Fruit fly (Drosophila melanogaster) whole organism, larva: ENCODE results near the gene CG17107.

ENCODE experiments used
- noc ChIP-seq: fragments of 200-800 bp; sonication (Bioruptor generic); optimal IDR thresholded peaks from 3 replicates; lab custom pipeline; 2019; ENCODE audit warnings: missing biosample characterization, mild to moderate bottlenecking, missing genetic modification characterization, moderate library complexity

Gene CG17107

DNA sequence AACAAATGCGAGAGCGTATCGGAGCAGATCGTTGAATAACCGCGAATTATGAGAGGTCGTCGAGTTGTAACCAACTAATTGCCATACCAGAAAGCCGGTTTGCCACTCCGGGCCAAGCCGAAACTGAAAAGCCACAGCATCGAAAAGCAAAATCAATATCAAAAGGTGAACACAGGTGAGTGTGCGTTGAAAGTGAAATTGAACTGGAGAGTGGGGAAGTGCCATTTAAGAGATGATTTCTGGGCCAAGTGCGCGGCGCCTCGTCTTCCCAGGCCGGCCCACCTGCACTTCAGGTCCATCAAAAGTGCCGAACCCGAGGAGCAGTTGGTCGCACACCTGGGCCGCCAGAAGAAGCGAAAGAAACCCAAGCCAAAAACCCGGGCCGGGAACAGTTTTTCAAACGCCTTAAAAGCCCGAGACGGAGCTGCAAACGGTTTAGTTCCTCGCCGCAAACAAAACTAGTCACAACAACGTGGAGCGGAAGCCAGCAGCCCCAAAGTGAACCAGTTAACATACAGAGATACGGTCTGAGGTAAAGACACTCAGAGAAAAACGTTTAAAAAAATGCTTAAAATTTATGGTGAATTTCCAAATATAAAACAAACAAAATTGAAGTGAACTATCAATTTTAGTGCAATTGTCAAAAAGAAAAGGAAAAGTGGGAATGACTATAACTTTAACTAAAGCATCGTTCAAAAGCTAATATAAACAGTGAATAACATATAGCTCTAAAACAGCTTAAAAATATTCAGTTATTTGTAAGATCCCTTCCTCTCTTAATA lies 4.6 kb upstream of the CG17107 start, which contains the start of gene CG17104:
Gene CG17104 (plus strand): TSS at position 266 of the 782 bp plus-strand sequence.
- peak; percentile 38 for TF ChIP-seq noc (tag; lab: Kevin White, UChicago)

DNA sequence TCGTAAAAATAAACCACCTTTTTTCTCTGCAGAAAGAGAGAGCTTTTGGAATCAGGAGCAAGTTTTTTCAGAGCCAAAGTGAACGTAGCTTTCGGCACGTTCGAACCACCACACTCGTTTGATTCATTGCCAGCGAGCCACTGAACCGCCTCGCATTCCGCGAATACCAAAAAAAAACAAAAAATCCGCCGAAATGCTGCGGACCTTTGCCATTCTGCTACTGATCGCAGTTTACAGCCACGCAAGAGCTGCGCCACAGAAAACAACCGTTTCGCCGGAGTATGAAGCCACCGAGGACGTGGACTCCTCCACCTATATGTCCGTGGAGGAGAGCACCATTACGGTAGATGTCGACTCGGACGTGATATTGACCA lies 4.0 kb upstream of the CG17107 start:
- TF ChIP-seq noc (tag; lab: Kevin White, UChicago): no peak

DNA sequence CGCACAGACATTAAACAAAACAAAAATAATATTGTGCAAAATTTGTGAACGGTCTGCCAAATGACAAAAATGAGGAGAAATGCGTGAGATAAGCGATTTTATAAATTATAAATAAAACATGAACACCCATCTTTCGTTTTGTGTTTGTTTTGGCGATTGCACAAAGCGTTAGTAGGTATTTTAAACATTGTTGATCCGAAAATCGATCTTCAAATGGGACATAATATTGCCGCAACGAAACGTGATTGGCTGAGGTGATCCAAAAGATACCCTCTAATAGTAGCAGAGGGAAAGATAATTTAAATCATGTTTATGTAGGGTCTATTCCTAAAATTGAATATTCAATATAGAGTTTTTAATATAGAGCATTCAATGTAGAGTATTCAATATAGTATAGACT lies 2.1 kb upstream of the CG17107 start:
- peak; percentile 10 for TF ChIP-seq noc (tag; lab: Kevin White, UChicago)

DNA sequence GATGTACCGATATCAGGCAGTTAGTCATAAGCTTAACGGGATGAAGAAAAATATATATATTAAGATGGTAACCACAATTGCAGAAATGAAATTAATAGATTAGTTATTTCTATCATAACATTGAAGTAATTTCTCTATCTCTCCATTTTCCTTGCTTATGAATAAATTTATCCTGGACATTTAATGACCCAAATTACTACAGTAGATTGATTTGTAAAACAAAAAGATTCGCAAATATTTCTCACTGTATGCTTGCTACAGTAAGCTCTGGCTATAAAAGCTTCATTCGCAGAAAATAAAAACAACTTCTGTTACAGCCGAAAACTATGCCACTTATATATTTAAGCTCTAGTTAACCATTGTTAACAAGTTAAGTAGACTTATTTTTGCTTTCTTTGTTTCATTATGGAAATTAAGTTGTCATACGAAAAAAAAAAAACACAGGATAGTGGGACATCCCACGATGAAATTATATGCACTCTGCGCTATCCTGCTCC lies 1.1 kb upstream of the CG17107 start, which contains the start of gene CG17105:
Gene CG17105 (plus strand): TSS at position 447 of the 497 bp plus-strand sequence.
- TF ChIP-seq noc (tag; lab: Kevin White, UChicago): no peak

DNA sequence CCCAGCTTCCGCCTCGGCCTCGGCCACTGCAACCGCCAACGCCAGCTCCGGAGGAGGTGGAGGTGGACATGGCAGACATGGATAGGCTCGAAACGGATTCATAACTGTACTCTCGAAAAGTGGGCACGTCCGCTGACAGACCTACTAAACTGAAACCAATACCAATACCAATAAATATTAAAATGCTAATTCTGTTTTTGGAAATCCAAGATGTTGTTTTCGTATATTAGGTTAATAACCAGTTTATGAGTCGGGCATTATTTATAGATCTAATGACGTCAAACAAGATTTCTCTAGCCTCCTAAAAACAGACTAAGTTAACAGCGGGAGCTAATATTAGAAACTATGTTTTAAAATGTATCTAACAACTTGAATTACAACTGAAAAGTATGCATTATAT lies 495 bp downstream of the CG17107 start:
- no peak for TF ChIP-seq noc (tag; lab: Kevin White, UChicago)

DNA sequence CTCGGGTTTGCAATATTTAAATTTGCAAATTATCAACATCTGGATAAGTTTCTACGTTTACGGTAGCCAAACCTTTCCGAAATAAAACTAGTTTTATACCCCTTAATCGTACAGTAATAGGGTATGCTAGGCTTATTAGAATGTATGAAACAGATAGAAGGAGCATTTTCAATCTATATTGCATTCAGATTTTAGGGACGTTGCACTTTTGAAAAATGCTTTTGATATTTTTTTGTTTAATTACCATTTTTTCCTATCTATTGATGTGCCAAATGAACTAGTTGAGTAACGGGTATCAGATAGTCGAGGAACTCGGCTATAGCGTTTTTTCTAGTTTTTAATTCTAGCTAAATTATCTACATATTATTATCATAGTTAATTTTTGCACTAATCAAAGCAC lies 1.2 kb downstream of the CG17107 start:
- peak; percentile 58 for TF ChIP-seq noc (tag; lab: Kevin White, UChicago)

DNA sequence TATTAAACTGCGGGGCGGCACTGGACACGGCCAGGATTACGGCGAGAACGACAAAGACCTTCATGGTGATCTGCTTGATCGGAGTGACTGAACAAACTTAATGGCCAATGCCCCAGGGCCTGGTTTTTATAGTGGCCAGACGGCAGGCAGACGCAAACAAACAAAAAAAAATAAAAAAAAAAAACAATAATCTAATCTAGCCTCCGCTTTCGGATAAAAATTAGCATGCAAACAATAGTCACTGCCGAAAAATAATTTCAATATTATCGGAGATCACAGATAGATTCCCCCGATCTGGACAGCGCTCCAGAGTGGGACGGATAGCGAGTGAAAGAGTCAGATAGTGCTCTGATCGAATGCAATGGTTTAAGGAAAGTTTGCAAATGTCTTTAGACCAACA lies 2.6 kb downstream of the CG17107 start, which contains the start of gene CG7299:
Gene CG7299 (minus strand): TSS at position 101 of the 400 bp plus-strand sequence.
- no peak for TF ChIP-seq noc (tag; lab: Kevin White, UChicago)

DNA sequence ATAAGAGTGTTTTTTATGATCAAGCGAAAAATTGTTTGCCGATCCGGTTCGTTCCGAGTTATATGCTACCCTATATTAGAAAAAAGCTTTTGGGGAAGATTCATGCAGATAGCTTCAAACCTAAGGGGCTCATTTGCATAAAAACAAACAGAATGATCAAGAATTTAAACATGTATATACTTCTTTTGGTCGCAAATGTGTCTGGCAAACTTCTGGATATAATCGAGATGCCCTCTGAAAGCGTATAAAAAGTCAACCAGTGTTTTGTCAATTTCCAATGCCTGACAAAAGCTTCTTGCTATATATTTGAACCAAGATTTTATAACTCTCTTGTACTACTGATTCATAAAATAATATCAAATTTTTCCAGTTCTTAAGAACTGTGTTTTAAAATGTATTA lies 4.0 kb downstream of the CG17107 start:
- no peak for TF ChIP-seq noc (tag; lab: Kevin White, UChicago)

DNA sequence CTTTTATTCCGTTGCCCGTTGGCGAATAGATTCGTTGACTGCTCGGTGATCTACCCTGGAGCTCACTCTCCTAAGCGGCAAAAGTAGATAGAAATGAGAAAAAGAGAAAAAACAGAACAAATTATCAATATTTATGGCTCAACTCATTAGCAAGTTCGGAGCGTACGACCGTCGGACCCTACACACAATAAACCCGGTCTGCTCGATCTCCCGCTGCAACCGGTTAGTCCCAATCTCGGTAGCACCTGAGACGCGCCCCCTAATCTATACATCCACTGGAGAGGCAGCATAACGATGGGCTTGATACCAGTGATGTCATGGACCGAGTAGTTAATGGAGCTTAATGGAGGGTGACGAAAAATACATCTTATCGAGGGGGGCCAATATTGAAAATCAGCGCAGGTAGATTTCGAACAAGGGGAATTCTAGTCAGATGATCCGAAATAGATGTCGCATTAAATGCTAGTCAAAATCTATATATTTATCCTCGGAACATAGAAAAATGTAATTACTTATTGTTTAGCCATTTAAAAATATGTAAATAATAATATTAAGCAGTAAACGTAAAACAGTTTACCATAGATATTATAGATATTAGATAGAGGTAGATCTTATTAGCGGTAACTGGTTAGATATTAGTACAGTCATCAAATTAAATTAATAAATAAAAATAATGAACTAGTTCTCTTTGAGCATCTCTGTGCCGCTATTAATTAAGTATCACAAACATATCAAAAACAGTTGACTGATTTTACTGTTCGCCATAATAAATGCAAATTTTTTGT lies 5.5 kb downstream of the CG17107 start, which contains the start of gene CG7296:
Gene CG7296 (minus strand): TSS at position 58 of the 785 bp plus-strand sequence.
- TF ChIP-seq noc (tag; lab: Kevin White, UChicago): no peak

DNA sequence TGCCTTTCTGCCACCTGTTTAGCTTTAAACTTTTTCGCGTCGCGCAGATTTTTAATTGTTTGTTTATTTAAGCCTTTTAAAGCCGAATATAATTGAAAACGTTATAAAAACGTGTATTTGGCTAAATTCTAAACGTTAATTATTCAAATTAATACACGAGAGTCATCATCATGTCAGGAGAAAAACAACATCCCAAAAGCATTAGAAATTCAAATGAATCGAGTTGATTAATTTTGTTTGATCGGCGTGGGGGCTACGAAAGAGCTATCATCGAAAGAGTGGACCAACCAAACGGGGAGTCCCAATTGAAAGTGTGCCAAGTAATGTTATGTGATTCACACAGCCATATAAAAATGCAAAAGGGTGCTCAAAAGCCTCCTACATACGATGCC lies 6.1 kb downstream of the CG17107 start:
- no peak for TF ChIP-seq noc (tag; lab: Kevin White, UChicago)

DNA sequence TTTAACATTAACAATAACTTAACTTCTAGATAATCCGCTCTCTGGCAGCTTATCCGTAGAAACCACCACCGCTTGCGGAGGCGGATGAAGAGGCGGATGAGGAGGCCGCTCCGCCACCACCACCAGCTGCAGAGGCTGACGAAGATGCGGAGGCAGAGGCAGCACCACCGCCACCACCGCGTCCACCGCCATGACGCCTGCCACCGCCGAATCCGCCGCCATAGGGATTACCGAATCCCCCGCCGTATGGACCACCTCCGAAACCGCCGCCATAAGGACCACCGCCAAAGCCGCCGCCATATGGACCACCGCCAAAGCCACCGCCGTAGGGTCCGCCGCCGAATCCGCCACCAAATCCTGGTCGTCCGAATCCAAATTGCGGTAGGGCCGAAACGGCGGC lies 7.1 kb downstream of the CG17107 start:
- no peak for TF ChIP-seq noc (tag; lab: Kevin White, UChicago)

DNA sequence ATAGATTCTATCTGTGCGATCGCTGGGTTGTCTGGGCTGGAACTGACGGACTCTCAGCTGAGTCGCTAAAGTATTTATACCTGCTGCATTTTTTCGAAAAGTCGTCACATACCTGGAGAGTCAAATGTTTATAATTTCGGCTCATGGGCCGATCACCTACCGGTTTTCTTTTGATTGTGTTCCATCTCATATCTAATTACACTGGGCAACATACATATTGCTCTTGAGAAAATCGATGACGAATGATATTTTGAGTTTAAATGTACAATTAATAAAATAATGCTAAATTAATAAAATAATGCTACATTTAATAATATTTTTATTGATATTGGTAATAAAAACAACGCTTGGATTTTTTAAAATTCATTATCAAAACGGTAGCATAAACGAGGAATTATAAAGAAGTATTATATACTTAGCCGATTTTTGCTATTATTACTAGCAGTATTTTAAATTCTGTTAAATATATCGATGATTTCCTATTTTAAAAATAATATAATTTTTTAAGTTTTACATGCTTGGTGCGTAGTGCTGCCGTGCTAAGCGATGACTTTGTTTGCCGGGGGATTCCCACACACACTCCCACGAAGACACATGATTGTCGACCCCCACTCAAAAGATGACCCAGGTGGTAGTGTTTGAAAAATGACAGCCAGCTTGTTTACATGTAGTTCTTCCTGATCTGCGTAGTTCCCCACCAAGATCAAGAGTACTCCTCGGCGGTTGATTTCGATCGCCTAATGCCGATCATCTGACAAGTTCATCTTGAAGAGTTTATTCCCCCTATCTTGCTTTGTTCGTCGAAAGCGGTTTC lies 7.7 kb downstream of the CG17107 start, which contains the start of gene CG7294:
Gene CG7294 (minus strand): TSS at position 51 of the 814 bp plus-strand sequence.
- TF ChIP-seq noc (tag; lab: Kevin White, UChicago): no peak

DNA sequence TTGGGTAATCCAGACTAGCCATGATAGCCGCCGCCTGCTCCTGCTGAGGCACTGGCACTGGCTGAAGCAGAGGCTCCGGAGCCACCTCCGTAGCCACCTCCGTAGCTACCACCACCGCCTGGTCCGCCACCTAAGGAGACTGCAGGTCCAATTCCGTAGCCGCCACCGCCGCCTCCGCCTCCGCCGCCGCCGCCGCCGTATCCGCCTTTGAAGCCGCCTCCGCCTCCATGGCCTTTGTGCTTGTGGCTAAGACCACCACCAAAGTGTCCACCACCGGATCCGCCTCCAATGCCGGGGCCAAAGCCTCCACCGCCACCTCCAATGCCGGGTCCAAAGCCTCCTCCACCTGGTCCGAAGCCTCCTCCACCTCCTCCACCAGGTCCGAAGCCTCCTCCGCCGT lies 11.3 kb downstream of the CG17107 start:
- no peak for TF ChIP-seq noc (tag; lab: Kevin White, UChicago)

DNA sequence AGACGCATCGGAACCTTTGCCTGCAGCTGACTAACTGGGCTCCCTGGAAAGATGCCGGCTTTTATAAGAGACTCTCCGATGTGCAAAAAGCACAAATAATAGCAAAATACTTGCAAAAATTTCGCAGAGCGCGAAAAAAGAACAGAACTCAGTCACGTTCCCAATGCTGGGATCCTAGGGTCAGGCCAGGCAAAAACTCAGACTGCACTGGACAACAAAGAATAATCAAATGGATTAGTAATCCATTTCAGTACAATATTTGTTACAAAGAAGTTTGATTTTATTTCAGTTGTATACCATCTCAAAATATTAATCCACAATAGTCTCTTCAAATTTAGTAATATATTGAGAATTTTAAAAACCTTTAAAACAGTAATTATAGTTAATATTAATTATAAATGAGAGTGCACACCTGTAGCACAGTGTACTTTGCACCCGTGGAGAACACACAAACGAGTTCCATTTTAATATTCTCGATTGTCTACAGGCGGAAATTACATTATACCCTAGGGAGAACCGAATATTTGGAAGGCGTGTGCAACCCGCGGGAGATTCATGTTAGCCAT lies 12.4 kb downstream of the CG17107 start, which contains the start of gene CG17108:
Gene CG17108 (minus strand): TSS at position 51 of the 566 bp plus-strand sequence.
- no peak for TF ChIP-seq noc (tag; lab: Kevin White, UChicago)

DNA sequence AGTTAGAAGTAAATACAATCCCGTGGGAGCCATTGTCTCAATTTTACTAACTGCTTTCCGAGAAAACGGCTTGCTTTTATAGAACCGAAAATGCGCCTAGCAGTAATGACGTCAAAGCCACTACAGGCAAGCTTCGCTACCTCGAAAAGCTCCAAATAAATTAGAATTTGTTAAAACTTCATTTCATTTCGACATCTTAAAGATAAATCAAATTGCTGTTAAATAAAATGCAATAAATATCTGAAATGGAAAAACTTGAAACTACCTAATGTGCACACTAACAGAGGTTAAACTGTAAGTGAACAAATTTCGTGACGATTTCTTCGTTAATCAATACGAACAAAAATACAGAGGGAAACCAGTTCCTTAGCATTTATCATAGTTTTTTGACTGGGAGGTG lies 16.3 kb downstream of the CG17107 start, which contains the start of gene CG7300:
Gene CG7300 (minus strand): TSS at position 52 of the 400 bp plus-strand sequence.
- TF ChIP-seq noc (tag; lab: Kevin White, UChicago): peak; percentile 80
